Fruit fly (Drosophila melanogaster) whole organism, prepupa: ENCODE data around the gene Nna1.

ENCODE experiments used
- Blimp-1 ChIP-seq: fragments of 200-800 bp; sonication (Bioruptor generic); optimal IDR thresholded peaks from 3 replicates; lab custom pipeline; 2017; ENCODE audit warnings: missing biosample characterization, missing genetic modification characterization, mild to moderate bottlenecking, moderate library complexity, missing genetic modification reagents
- CG10631 ChIP-seq: fragments of 200-800 bp; sonication (Bioruptor generic); optimal IDR thresholded peaks from 2 replicates; lab custom pipeline; 2016; ENCODE audit warnings: missing biosample characterization, missing genetic modification characterization
- CG11294 ChIP-seq: fragments of 200-800 bp; sonication (Bioruptor generic); IDR thresholded peaks from 2 replicates; pipeline ENCODE4 v1.3.6; 2022; ENCODE audit warnings: missing biosample characterization, missing genetic modification characterization
- CG11762 ChIP-seq: fragments of 200-800 bp; sonication (Bioruptor generic); optimal IDR thresholded peaks from 3 replicates; lab custom pipeline; 2016; ENCODE audit warnings: missing biosample characterization, missing genetic modification characterization; ENCODE audit not compliant: insufficient read depth
- CG11902 ChIP-seq: fragments of 200-800 bp; sonication (Bioruptor generic); optimal IDR thresholded peaks from 3 replicates; lab custom pipeline; 2016; ENCODE audit warnings: missing biosample characterization, missing genetic modification characterization
- CG16779 ChIP-seq: fragments of 200-800 bp; sonication (Bioruptor generic); optimal IDR thresholded peaks from 3 replicates; lab custom pipeline; 2017; ENCODE audit warnings: missing biosample characterization, mild to moderate bottlenecking, missing genetic modification characterization
- CG3032 ChIP-seq: fragments of 200-800 bp; optimal IDR thresholded peaks from 2 replicates; lab custom pipeline; 2019; ENCODE audit warnings: missing biosample characterization, mild to moderate bottlenecking, missing genetic modification characterization, moderate library complexity
- CG31627 ChIP-seq: fragments of 200-800 bp; sonication (Bioruptor generic); optimal IDR thresholded peaks from 3 replicates; lab custom pipeline; 2016; ENCODE audit warnings: missing biosample characterization, missing genetic modification characterization
- CG32006 ChIP-seq: fragments of 200-800 bp; sonication (Bioruptor generic); optimal IDR thresholded peaks from 3 replicates; lab custom pipeline; 2017; ENCODE audit warnings: missing biosample characterization, mild to moderate bottlenecking, missing genetic modification characterization
- CG4318 ChIP-seq: fragments of 200-800 bp; sonication (Bioruptor generic); optimal IDR thresholded peaks from 3 replicates; lab custom pipeline; 2017; ENCODE audit warnings: missing biosample characterization, mild to moderate bottlenecking, missing genetic modification characterization
- CG6276 ChIP-seq: fragments of 200-800 bp; sonication (Bioruptor generic); optimal IDR thresholded peaks from 2 replicates; lab custom pipeline; 2017; ENCODE audit warnings: missing biosample characterization, mild to moderate bottlenecking, missing genetic modification characterization
- CG6792 ChIP-seq: fragments of 200-800 bp; sonication (Bioruptor generic); optimal IDR thresholded peaks from 3 replicates; lab custom pipeline; 2016; ENCODE audit warnings: missing biosample characterization, missing genetic modification characterization
- CG6808 ChIP-seq: fragments of 200-800 bp; sonication (Bioruptor generic); optimal IDR thresholded peaks from 3 replicates; lab custom pipeline; 2017; ENCODE audit warnings: missing biosample characterization, missing genetic modification characterization, mild to moderate bottlenecking, moderate library complexity, missing genetic modification reagents
- CG6854 ChIP-seq: fragments of 200-800 bp; sonication (Bioruptor generic); optimal IDR thresholded peaks from 2 replicates; lab custom pipeline; 2017; ENCODE audit warnings: missing biosample characterization, mild to moderate bottlenecking, missing genetic modification characterization
- CG7368 ChIP-seq: fragments of 200-800 bp; sonication (Bioruptor generic); optimal IDR thresholded peaks from 3 replicates; lab custom pipeline; 2016; ENCODE audit warnings: missing biosample characterization, missing genetic modification characterization
- CG8119 ChIP-seq: fragments of 200-800 bp; sonication (Bioruptor generic); IDR thresholded peaks from 3 replicates; pipeline ENCODE4 v1.3.6; 2022; ENCODE audit warnings: missing biosample characterization, missing genetic modification characterization
- CG8319 ChIP-seq: fragments of 200-800 bp; sonication (Bioruptor generic); optimal IDR thresholded peaks from 3 replicates; lab custom pipeline; 2016; ENCODE audit warnings: missing biosample characterization, missing genetic modification characterization
- CG8632 ChIP-seq: fragments of 200-800 bp; sonication (Bioruptor generic); optimal IDR thresholded peaks from 3 replicates; lab custom pipeline; 2016; ENCODE audit warnings: missing biosample characterization, missing genetic modification characterization
- CG9139 ChIP-seq: fragments of 200-800 bp; sonication (Bioruptor generic); optimal IDR thresholded peaks from 3 replicates; lab custom pipeline; 2017; ENCODE audit warnings: missing biosample characterization, mild to moderate bottlenecking, missing genetic modification characterization
- Eip75B ChIP-seq: fragments of 200-800 bp; sonication (Bioruptor generic); optimal IDR thresholded peaks from 3 replicates; lab custom pipeline; 2016; ENCODE audit warnings: missing biosample characterization, missing genetic modification characterization
- Eip78C ChIP-seq: fragments of 200-800 bp; sonication (Bioruptor generic); peaks from one replicate; lab custom pipeline; 2016; ENCODE audit warnings: missing biosample characterization, missing genetic modification characterization
- Eip93F ChIP-seq: fragments of 200-800 bp; sonication (Bioruptor generic); optimal IDR thresholded peaks from 2 replicates; lab custom pipeline; 2016; ENCODE audit warnings: missing biosample characterization, mild to moderate bottlenecking, missing genetic modification characterization
- Ets21C ChIP-seq: fragments of 200-800 bp; sonication (Bioruptor generic); optimal IDR thresholded peaks from 3 replicates; lab custom pipeline; 2016; ENCODE audit warnings: missing biosample characterization, missing genetic modification characterization
- Ets96B ChIP-seq: fragments of 200-800 bp; optimal IDR thresholded peaks from 2 replicates; lab custom pipeline; 2019; ENCODE audit warnings: missing biosample characterization, mild to moderate bottlenecking, missing genetic modification characterization, moderate library complexity
- Gug ChIP-seq: fragments of 200-800 bp; sonication (Bioruptor generic); IDR thresholded peaks from 2 replicates; pipeline ENCODE4 v1.3.6; 2022; ENCODE audit warnings: missing biosample characterization, missing genetic modification characterization
- Hr39 ChIP-seq: fragments of 200-800 bp; sonication (Bioruptor generic); optimal IDR thresholded peaks from 2 replicates; lab custom pipeline; 2016; ENCODE audit warnings: missing biosample characterization, missing genetic modification characterization
- Hr4 ChIP-seq: fragments of 200-800 bp; sonication (Bioruptor generic); optimal IDR thresholded peaks from 3 replicates; lab custom pipeline; 2016; ENCODE audit warnings: missing biosample characterization, missing genetic modification characterization
- Smox ChIP-seq: fragments of 200-800 bp; sonication (Bioruptor generic); optimal IDR thresholded peaks from 3 replicates; lab custom pipeline; 2016; ENCODE audit warnings: missing biosample characterization, missing genetic modification characterization
- Sox102F ChIP-seq: fragments of 200-800 bp; sonication (Bioruptor generic); optimal IDR thresholded peaks from 2 replicates; lab custom pipeline; 2016; ENCODE audit warnings: missing biosample characterization, mild to moderate bottlenecking, missing genetic modification characterization
- Sox14 ChIP-seq: fragments of 200-800 bp; sonication (Bioruptor generic); optimal IDR thresholded peaks from 3 replicates; lab custom pipeline; 2016; ENCODE audit warnings: missing biosample characterization, missing genetic modification characterization
- Sox15 ChIP-seq: fragments of 200-800 bp; sonication (Bioruptor generic); optimal IDR thresholded peaks from 3 replicates; lab custom pipeline; 2016; ENCODE audit warnings: missing biosample characterization, missing genetic modification characterization
- achi ChIP-seq: fragments of 200-800 bp; sonication (Bioruptor generic); optimal IDR thresholded peaks from 3 replicates; lab custom pipeline; 2016; ENCODE audit warnings: missing biosample characterization, missing genetic modification characterization
- cyc ChIP-seq: fragments of 200-800 bp; sonication (Bioruptor generic); optimal IDR thresholded peaks from 3 replicates; lab custom pipeline; 2016; ENCODE audit warnings: missing biosample characterization, missing genetic modification characterization
- dac ChIP-seq: fragments of 200-800 bp; sonication (Bioruptor generic); optimal IDR thresholded peaks from 2 replicates; lab custom pipeline; 2017; ENCODE audit warnings: missing biosample characterization, mild to moderate bottlenecking, missing genetic modification characterization
- eg ChIP-seq: fragments of 200-800 bp; sonication (Bioruptor generic); IDR thresholded peaks from 3 replicates; pipeline ENCODE4 v1.3.6; 2022; ENCODE audit warnings: missing biosample characterization, missing genetic modification characterization
- esn ChIP-seq: fragments of 200-800 bp; sonication (Bioruptor generic); optimal IDR thresholded peaks from 2 replicates; lab custom pipeline; 2016; ENCODE audit warnings: missing biosample characterization, mild to moderate bottlenecking, missing genetic modification characterization, moderate library complexity
- fd85E ChIP-seq: fragments of 200-800 bp; sonication (Bioruptor generic); optimal IDR thresholded peaks from 3 replicates; lab custom pipeline; 2016; ENCODE audit warnings: missing biosample characterization, missing genetic modification characterization
- lz ChIP-seq: fragments of 200-800 bp; sonication (Bioruptor generic); optimal IDR thresholded peaks from 3 replicates; lab custom pipeline; 2016; ENCODE audit warnings: missing biosample characterization, missing genetic modification characterization
- net ChIP-seq: fragments of 200-800 bp; sonication (Bioruptor generic); optimal IDR thresholded peaks from 3 replicates; lab custom pipeline; 2016; ENCODE audit warnings: missing biosample characterization, missing genetic modification characterization
- pdm3 ChIP-seq: fragments of 200-800 bp; sonication (Bioruptor generic); optimal IDR thresholded peaks from 3 replicates; lab custom pipeline; 2016; ENCODE audit warnings: missing biosample characterization, missing genetic modification characterization
- salr ChIP-seq, 2 experiments: fragments of 200-800 bp; sonication (Bioruptor generic); optimal IDR thresholded peaks; 3 replicates each; lab custom pipeline; 2016 to 2018; ENCODE audit warnings: missing biosample characterization in 2 of 2, missing genetic modification characterization in 2 of 2, mild to moderate bottlenecking in 1 of 2
- topi ChIP-seq: fragments of 200-800 bp; sonication (Bioruptor generic); optimal IDR thresholded peaks from 3 replicates; lab custom pipeline; 2016; ENCODE audit warnings: missing biosample characterization, missing genetic modification characterization

Gene Nna1

dm6 chrX:13698717-13699427 lies 6.8 kb downstream of the Nna1 start (continued):
- TF ChIP-seq CG8319, result no peak
- TF ChIP-seq Sox102F (GFP tag; lab: Kevin White, UChicago), result no peak
- no peak for TF ChIP-seq Ets96B
- no peak for TF ChIP-seq CG11902 (GFP tag; lab: Kevin White, UChicago)
- peak; percentile 4 for TF ChIP-seq pdm3
- no peak for TF ChIP-seq CG7368 (GFP tag; lab: Kevin White, UChicago)
- TF ChIP-seq Ets21C (GFP tag; lab: Kevin White, UChicago), result no peak
- no peak for TF ChIP-seq CG3032
- TF ChIP-seq Eip78C (GFP tag; lab: Kevin White, UChicago), result no peak
- no peak for TF ChIP-seq achi (GFP tag; lab: Kevin White, UChicago)
- no peak for TF ChIP-seq CG8632
- no peak for TF ChIP-seq lz (GFP tag; lab: Kevin White, UChicago)
- peak; percentile 63; the same call in 2 of the 3 replicates for TF ChIP-seq eg (GFP tag; lab: Robert Waterston, UW)
- TF ChIP-seq Hr4 (GFP tag; lab: Kevin White, UChicago), result peak; percentile 32
- TF ChIP-seq CG4318, result no peak
- TF ChIP-seq CG6854, result no peak
- no peak for TF ChIP-seq esn
- TF ChIP-seq CG10631, result no peak
- no peak for TF ChIP-seq topi (GFP tag; lab: Kevin White, UChicago)
- no peak for TF ChIP-seq CG6808 (GFP tag; lab: Kevin White, UChicago)
- TF ChIP-seq CG11762 (GFP tag; lab: Kevin White, UChicago), result no peak
- TF ChIP-seq CG11294 (GFP tag; lab: Robert Waterston, UW), result peak; percentile 29; the same call in 1 of the 2 replicates
- TF ChIP-seq CG32006 (GFP tag; lab: Kevin White, UChicago), result peak; percentile 50
- peak; percentile 55 for TF ChIP-seq Gug

- TF ChIP-seq CG8632, result no peak
- TF ChIP-seq Sox15 (GFP tag; lab: Kevin White, UChicago), result no peak
- no peak for TF ChIP-seq eg (GFP tag; lab: Robert Waterston, UW)
- TF ChIP-seq, all 60 proteins: peak for 0
These were observed 7.6 kb downstream of the Nna1 start for dm6 chrX:13699666-13700065.

DNA sequence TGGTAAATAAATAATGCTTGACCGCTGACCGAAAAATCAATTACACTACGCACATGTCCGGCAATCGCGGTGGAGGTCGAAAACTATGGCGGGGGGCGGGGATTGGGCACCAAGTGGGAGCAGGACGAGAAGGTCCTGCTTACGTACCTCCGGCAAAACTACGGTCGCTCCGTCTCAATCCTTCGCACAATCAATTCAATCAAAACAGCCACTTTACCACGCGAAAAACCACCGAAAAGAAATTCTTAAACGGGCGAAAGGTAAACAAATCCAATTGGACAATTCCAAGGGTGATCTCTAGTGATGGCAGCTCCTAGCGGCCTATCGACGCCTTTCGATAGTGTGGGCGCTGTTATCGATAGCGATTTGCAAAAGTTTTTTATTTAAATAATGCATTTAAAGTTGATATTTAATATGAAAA lies 25.9 kb downstream of the Nna1 start, which contains the start of gene Nadsyn:
Gene Nadsyn (minus strand): TSS at position 304 of the 421 bp plus-strand sequence.
- TF ChIP-seq Eip78C (GFP tag; lab: Kevin White, UChicago) (peak; percentile 46), Blimp-1 (GFP tag; lab: Kevin White, UChicago) (no peak), esn (peak; percentile 30)

dm6 chrX:13721934-13722333 lies 29.8 kb downstream of the Nna1 start, which contains the start of the genes Mrgn1 and mus101:
Gene Mrgn1 (minus strand): TSS chrX:13721977.
Gene mus101 (plus strand): TSS chrX:13722246.
- TF ChIP-seq dac (GFP tag; lab: Kevin White, UChicago) (no peak), Eip75B (GFP tag; lab: Kevin White, UChicago) (no peak), CG16779 (tag; lab: Kevin White, UChicago) (no peak), CG3032 (no peak)

DNA sequence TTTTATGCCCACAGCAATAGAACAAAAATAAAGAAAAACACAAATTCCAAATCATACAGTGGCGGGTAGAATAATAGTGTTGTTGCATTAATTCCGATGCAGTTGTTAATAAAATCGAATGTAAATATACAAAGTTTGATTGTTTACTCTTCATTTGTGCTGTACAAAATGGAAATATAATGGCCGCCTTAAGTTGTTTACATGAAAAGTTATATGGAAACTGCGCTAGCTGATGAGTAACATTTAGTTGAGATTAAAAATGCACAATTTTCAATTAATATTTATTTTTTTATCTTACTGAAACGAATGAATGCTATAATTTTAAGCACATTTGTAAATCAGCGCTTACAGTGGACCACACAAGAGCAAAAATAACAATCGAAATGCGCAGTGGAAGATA lies 42.8 kb downstream of the Nna1 start:
- TF ChIP-seq CG6792, result no peak
- no peak for TF ChIP-seq lz (GFP tag; lab: Kevin White, UChicago)
- no peak for TF ChIP-seq CG6276 (GFP tag; lab: Kevin White, UChicago)
- TF ChIP-seq Sox14 (GFP tag; lab: Kevin White, UChicago), result no peak
- TF ChIP-seq CG31627 (GFP tag; lab: Kevin White, UChicago), result no peak
- no peak for TF ChIP-seq Smox (GFP tag; lab: Kevin White, UChicago)
- peak; percentile 64 for TF ChIP-seq Gug
- no peak for TF ChIP-seq CG9139 (GFP tag; lab: Kevin White, UChicago)
- TF ChIP-seq CG7368 (GFP tag; lab: Kevin White, UChicago), result no peak
- peak; percentile 77; the same call in 2 of the 3 replicates for TF ChIP-seq CG8119 (GFP tag; lab: Robert Waterston, UW)
- 0 out of 2 replicates have a peak, but pooled peaks have one; percentile 37 for TF ChIP-seq CG11294 (GFP tag; lab: Robert Waterston, UW)
- TF ChIP-seq pdm3, result no peak
- no peak for TF ChIP-seq achi (GFP tag; lab: Kevin White, UChicago)
- no peak for TF ChIP-seq Eip93F (GFP tag; lab: Kevin White, UChicago)
- TF ChIP-seq Sox15 (GFP tag; lab: Kevin White, UChicago), result no peak
- no peak for TF ChIP-seq CG6854
- TF ChIP-seq cyc, result no peak
- no peak for TF ChIP-seq CG16779 (tag; lab: Kevin White, UChicago)
- no peak for TF ChIP-seq net (GFP tag; lab: Kevin White, UChicago)
- TF ChIP-seq Ets96B, result peak; percentile 3
- no peak for TF ChIP-seq Hr39 (GFP tag; lab: Kevin White, UChicago)
- no peak for TF ChIP-seq fd85E (GFP tag; lab: Kevin White, UChicago)
- TF ChIP-seq salr (GFP tag; optimal IDR thresholded peaks at IDR 0.05; lab: Kevin White, UChicago), result peak in 1 of 2 experiments; percentile 56
- TF ChIP-seq Eip75B (GFP tag; lab: Kevin White, UChicago), result no peak
